Worm (Caenorhabditis elegans): ENCODE measurements around the gene T15H9.5.

Gene T15H9.5

DNA sequence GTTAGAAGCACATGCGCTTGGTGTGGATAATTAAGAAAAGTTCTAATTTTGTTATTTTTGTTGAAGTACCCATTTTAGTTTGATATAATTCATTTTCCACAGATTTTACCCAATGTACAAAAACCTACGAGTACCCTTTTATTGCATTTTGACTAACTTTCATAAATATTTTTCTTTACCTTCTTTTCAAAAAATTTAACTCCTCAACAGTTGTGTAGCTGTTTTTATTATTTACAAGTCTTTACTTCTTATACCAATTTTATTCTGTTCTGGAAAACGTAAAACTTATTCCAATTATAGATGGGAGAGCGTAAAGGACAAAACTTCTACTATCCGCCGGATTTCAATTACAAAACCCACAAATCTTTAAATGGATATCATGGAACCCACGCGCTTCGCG lies 37.9 kb upstream of the T15H9.5 start, which contains the start of gene ZK1307.9:
Gene ZK1307.9, plus strand, starts transcription at position 301 of the 400 bp plus-strand sequence.
- no peak for TF ChIP-seq C38D4.7 (GFP tag; optimal IDR thresholded peaks at IDR 0.05)

DNA sequence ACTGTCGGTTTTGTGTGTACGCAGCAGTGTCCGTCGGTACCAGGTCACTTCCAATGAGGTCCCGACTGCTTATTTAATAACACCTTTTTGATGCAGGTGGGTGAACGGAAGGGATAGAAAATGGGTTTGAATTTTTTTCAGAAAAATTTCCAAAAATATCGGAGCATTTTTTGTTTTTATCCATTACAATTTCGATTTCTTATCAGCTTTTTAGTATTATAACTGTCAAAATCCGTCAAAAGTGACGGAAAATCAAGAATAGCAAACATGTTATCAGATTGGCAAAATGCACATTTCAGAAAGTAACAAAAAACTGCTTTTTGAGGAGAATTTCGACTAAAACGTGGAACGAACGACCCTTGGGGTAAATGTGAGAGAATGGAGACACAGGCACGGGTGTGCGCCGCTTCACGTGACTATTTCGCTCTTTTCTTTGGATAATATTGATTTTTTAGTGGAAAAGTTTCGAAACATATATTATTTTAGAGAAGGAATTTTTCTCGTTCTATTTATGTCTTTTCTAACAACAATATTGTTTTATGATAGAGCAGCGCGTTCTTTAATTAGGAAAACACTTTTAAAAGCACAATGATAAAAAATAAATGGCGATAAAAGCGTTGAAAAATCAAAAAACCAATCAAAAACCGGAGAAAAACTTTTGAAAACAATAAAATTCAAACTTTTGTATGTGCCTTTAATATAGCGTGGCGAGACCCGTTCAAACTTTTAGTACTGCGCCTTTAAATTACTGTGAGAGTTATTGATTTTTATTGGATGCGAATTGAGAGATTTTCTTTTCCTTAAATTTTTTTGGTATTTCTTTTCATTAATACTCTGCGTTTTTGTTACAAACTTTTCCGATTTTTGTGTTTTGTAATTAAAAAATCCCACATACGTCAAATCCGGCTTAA lies 35.9 kb upstream of the T15H9.5 start, which contains the start of gene sqv-8:
Gene sqv-8, plus strand, starts transcription at position 51 of the 911 bp plus-strand sequence.
- TF ChIP-seq rnt-1 (tag; optimal IDR thresholded peaks at IDR 0.05), result no peak
- TF ChIP-seq hlh-13 (GFP tag; optimal IDR thresholded peaks at IDR 0.05), result no peak
- TF ChIP-seq ceh-48 (tag; optimal IDR thresholded peaks at IDR 0.05), result peak; percentile 46
- peak; percentile 87 for TF ChIP-seq hlh-30 (tag; optimal IDR thresholded peaks at IDR 0.05; ENCODE audit: insufficient read depth)
- no peak for TF ChIP-seq lim-6 (tag; optimal IDR thresholded peaks at IDR 0.05)
- no peak for TF ChIP-seq ceh-6 (GFP tag; optimal IDR thresholded peaks at IDR 0.05)
- no peak for TF ChIP-seq hlh-15 (tag; optimal IDR thresholded peaks at IDR 0.05)
- no peak for TF ChIP-seq ttx-3 (tag; optimal IDR thresholded peaks at IDR 0.05)
- TF ChIP-seq ceh-45 (GFP tag; IDR thresholded peaks at IDR 0.05), result no peak
- no peak for TF ChIP-seq mec-3 (tag; optimal IDR thresholded peaks at IDR 0.05; ENCODE audit: borderline replicate concordance)
- no peak for TF ChIP-seq unc-42 (tag; optimal IDR thresholded peaks at IDR 0.05)
- TF ChIP-seq ceh-34 (tag; optimal IDR thresholded peaks at IDR 0.05), result no peak
- TF ChIP-seq ceh-19 (GFP tag; optimal IDR thresholded peaks at IDR 0.05), result no peak
- no peak for TF ChIP-seq pax-1 (tag; optimal IDR thresholded peaks at IDR 0.05)

DNA sequence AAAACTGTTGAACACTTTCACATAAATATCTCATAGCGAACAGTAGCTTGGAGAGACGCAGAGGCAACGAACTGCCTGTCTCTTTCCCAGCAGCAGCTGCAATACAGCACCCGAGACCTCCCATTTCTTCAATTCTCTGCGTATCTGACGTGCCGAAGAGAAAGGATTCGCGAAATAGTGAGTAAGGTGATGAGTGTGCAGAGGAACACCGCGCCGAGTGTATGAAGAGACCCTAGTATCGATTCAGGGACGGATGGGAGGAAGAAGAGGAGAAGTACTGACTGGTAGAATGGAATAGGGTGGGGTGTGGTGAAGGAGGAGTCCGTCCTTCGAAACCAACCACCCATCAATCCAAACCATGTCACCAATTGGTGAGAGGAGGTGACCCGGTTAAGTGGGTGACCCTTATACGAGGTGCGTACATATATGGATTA lies 34.9 kb upstream of the T15H9.5 start:
- TF ChIP-seq ceh-22 (tag; optimal IDR thresholded peaks at IDR 0.05) (no peak), gmeb-2 (tag; optimal IDR thresholded peaks at IDR 0.05) (no peak), ceh-34 (tag; optimal IDR thresholded peaks at IDR 0.05) (peak; percentile 76), ceh-24 (tag; optimal IDR thresholded peaks at IDR 0.05) (no peak), ceh-30 (tag; optimal IDR thresholded peaks at IDR 0.05) (peak; percentile 58), odd-2 (tag; optimal IDR thresholded peaks at IDR 0.05) (no peak), nhr-232 (tag; optimal IDR thresholded peaks at IDR 0.05) (no peak), ahr-1 (tag; optimal IDR thresholded peaks at IDR 0.05) (no peak), lin-11 (tag; optimal IDR thresholded peaks at IDR 0.05) (no peak), pax-1 (tag; optimal IDR thresholded peaks at IDR 0.05) (no peak), ceh-18 (tag; optimal IDR thresholded peaks at IDR 0.05) (peak; percentile 56), unc-42 (tag; optimal IDR thresholded peaks at IDR 0.05) (peak; percentile 19), ceh-31 (tag; optimal IDR thresholded peaks at IDR 0.05) (peak; percentile 87), dmd-4 (tag; optimal IDR thresholded peaks at IDR 0.05; ENCODE audit: borderline replicate concordance) (peak; percentile 58), unc-86 (tag; optimal IDR thresholded peaks at IDR 0.05) (no peak), pqm-1 (tag; optimal IDR thresholded peaks at IDR 0.05) (no peak), ztf-16 (tag; optimal IDR thresholded peaks at IDR 0.05) (no peak), lim-6 (tag; optimal IDR thresholded peaks at IDR 0.05) (no peak), rnt-1 (tag; optimal IDR thresholded peaks at IDR 0.05) (peak; percentile 59), C08G9.2 (tag; optimal IDR thresholded peaks at IDR 0.05) (peak; percentile 47), eyg-1 (tag; optimal IDR thresholded peaks at IDR 0.05) (no peak), nhr-11 (tag; optimal IDR thresholded peaks at IDR 0.05) (no peak), ceh-9 (tag; optimal IDR thresholded peaks at IDR 0.05) (no peak), tbx-2 (tag; optimal IDR thresholded peaks at IDR 0.05) (peak; percentile 66), ceh-19 (GFP tag; optimal IDR thresholded peaks at IDR 0.05) (no peak), npax-4 (tag; optimal IDR thresholded peaks at IDR 0.05) (no peak), pat-9 (tag; optimal IDR thresholded peaks at IDR 0.05) (no peak), ama-1 (optimal IDR thresholded peaks at IDR 0.05) (no peak), ceh-2 (tag; optimal IDR thresholded peaks at IDR 0.05) (peak; percentile 45), C38D4.7 (GFP tag; optimal IDR thresholded peaks at IDR 0.05) (no peak), sox-4 (tag; optimal IDR thresholded peaks at IDR 0.05) (no peak), elt-2 (tag; optimal IDR thresholded peaks at IDR 0.05) (no peak), unc-3 (GFP tag; conservative IDR thresholded peaks at IDR 0.05) (no peak), unc-3 (tag; optimal IDR thresholded peaks at IDR 0.05) (no peak), F13H6.1 (tag; optimal IDR thresholded peaks at IDR 0.05) (no peak), fkh-10 (GFP tag; optimal IDR thresholded peaks at IDR 0.05) (no peak), sdc-2 (tag; optimal IDR thresholded peaks at IDR 0.05) (peak; percentile 13), mec-3 (tag; optimal IDR thresholded peaks at IDR 0.05; ENCODE audit: borderline replicate concordance) (no peak), elt-4 (tag; optimal IDR thresholded peaks at IDR 0.05) (no peak), hlh-8 (tag; optimal IDR thresholded peaks at IDR 0.05) (no peak)
